Worm (Caenorhabditis elegans): Measurements from ENCODE around the gene F35D11.1.

- TF ChIP-seq egl-44 (GFP tag; IDR thresholded peaks at IDR 0.05) = no peak
- TF ChIP-seq unc-130 (GFP tag; optimal IDR thresholded peaks at IDR 0.05) = no peak
These were observed 19.9 kb upstream of the F35D11.1 start for ce11 chrII:4606687-4607297.

All from whole organism, young adult.